Worm (Caenorhabditis elegans): ENCODE measurements around the gene dab-1.

dab-1 gene

ce11 chrII:8225347-8225746 lies 3.2 kb downstream of the dab-1 start:
- TF ChIP-seq jun-1 (tag; optimal IDR thresholded peaks at IDR 0.05) (no peak), hpl-2 (GFP tag; optimal IDR thresholded peaks at IDR 0.05) (no peak), lsy-2 (tag; optimal IDR thresholded peaks at IDR 0.05) (peak in 1 of 2 experiments; percentile 24), elt-2 (tag; optimal IDR thresholded peaks at IDR 0.05) (no peak), ets-5 (GFP tag; IDR thresholded peaks at IDR 0.05) (no peak), nhr-85 (tag) (peak; percentile 72), pqm-1 (tag; optimal IDR thresholded peaks at IDR 0.05) (no peak), ztf-11 (tag; optimal IDR thresholded peaks at IDR 0.05) (no peak), nhr-237 (tag; optimal IDR thresholded peaks at IDR 0.05) (no peak), C34B4.2 (tag; optimal IDR thresholded peaks at IDR 0.05) (no peak), snu-23 (GFP tag; optimal IDR thresholded peaks at IDR 0.05) (no peak), dpl-1 (GFP tag; optimal IDR thresholded peaks at IDR 0.05) (no peak), zip-4 (GFP tag; optimal IDR thresholded peaks at IDR 0.05) (no peak), nhr-20 (tag; optimal IDR thresholded peaks at IDR 0.05) (peak; percentile 29), unc-86 (tag; optimal IDR thresholded peaks at IDR 0.05) (no peak)

ce11 chrII:8225914-8226313 lies 3.7 kb downstream of the dab-1 start:
- TF ChIP-seq nhr-20 (tag; optimal IDR thresholded peaks at IDR 0.05), result peak; percentile 16
- TF ChIP-seq lin-35 (GFP tag; optimal IDR thresholded peaks at IDR 0.05), result peak in 1 of 2 experiments; percentile 24
- TF ChIP-seq lin-39 (tag; optimal IDR thresholded peaks at IDR 0.05), result no peak
- peak; percentile 76 for TF ChIP-seq nhr-85 (tag)
- TF ChIP-seq nhr-71 (tag; optimal IDR thresholded peaks at IDR 0.05), result no peak
- peak; percentile 24 for TF ChIP-seq lin-14 (GFP tag; optimal IDR thresholded peaks at IDR 0.05)
- TF ChIP-seq snu-23 (GFP tag; optimal IDR thresholded peaks at IDR 0.05), result peak; percentile 6
- TF ChIP-seq blmp-1 (tag; optimal IDR thresholded peaks at IDR 0.05), result peak; percentile 89
- TF ChIP-seq grh-1 (GFP tag; IDR thresholded peaks at IDR 0.05), result 0 out of 2 replicates have a peak, but pooled peaks have one; percentile 16
- TF ChIP-seq ceh-8 (GFP tag; optimal IDR thresholded peaks at IDR 0.05), result no peak
- TF ChIP-seq C16A3.4 (tag; optimal IDR thresholded peaks at IDR 0.05), result no peak
- TF ChIP-seq lir-3 (tag; optimal IDR thresholded peaks at IDR 0.05; ENCODE audit: poor library complexity), result no peak
- no peak for TF ChIP-seq ceh-90 (tag; optimal IDR thresholded peaks at IDR 0.05)
- TF ChIP-seq elt-3 (tag; optimal IDR thresholded peaks at IDR 0.05), result no peak
- no peak for TF ChIP-seq ces-1 (GFP tag; optimal IDR thresholded peaks at IDR 0.05)

DNA sequence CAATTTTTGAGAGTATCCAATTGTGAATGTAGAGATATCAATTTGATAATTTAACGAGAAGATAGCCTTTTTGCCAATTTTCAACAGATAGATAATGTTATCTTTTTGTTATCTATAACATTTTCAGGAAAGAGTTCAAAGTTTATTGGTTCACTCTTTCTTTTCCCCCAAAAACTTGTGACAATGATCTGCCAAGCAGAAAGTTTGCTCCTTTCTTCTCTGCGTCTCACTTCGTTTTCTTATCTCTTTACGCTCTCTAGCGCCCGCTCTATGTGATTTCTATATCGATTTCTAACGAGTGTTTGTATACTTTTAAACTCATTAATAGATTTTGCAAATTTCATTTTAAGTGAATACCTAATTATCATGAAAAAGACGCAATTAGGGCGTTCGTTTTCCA lies 4.3 kb downstream of the dab-1 start:
- peak in 1 of 2 experiments; percentile 41 for TF ChIP-seq lsy-2 (tag; optimal IDR thresholded peaks at IDR 0.05)
- peak; percentile 10 for TF ChIP-seq pqm-1 (tag; optimal IDR thresholded peaks at IDR 0.05)
- TF ChIP-seq aha-1 (tag; optimal IDR thresholded peaks at IDR 0.05), result no peak
- peak in 1 of 2 experiments; percentile 16 for TF ChIP-seq lin-35 (GFP tag; optimal IDR thresholded peaks at IDR 0.05)
- peak; percentile 9 for TF ChIP-seq snu-23 (GFP tag; optimal IDR thresholded peaks at IDR 0.05)
- TF ChIP-seq efl-1 (optimal IDR thresholded peaks at IDR 0.05), result peak in 1 of 2 experiments; percentile 1
- no peak for TF ChIP-seq efl-1 (GFP tag; optimal IDR thresholded peaks at IDR 0.05 in 1 of 2)
- TF ChIP-seq nhr-20 (tag; optimal IDR thresholded peaks at IDR 0.05), result peak; percentile 47
- TF ChIP-seq mdl-1 (tag; optimal IDR thresholded peaks at IDR 0.05), result peak in 1 of 2 experiments; percentile 29
- TF ChIP-seq elt-3 (tag; optimal IDR thresholded peaks at IDR 0.05), result no peak
- TF ChIP-seq unc-130 (tag; optimal IDR thresholded peaks at IDR 0.05), result no peak
- TF ChIP-seq C04F5.9 (tag; optimal IDR thresholded peaks at IDR 0.05), result no peak
- TF ChIP-seq mep-1 (tag; optimal IDR thresholded peaks at IDR 0.05), result peak; percentile 40
- TF ChIP-seq nhr-90 (tag; optimal IDR thresholded peaks at IDR 0.05; ENCODE audit: poor library complexity), result peak; percentile 23
- TF ChIP-seq nhr-71 (tag; optimal IDR thresholded peaks at IDR 0.05), result peak; percentile 42
- TF ChIP-seq elt-2 (tag; optimal IDR thresholded peaks at IDR 0.05), result peak; percentile 93
- no peak for TF ChIP-seq nhr-77 (tag; optimal IDR thresholded peaks at IDR 0.05)
- TF ChIP-seq blmp-1 (tag; optimal IDR thresholded peaks at IDR 0.05), result peak; percentile 23

DNA sequence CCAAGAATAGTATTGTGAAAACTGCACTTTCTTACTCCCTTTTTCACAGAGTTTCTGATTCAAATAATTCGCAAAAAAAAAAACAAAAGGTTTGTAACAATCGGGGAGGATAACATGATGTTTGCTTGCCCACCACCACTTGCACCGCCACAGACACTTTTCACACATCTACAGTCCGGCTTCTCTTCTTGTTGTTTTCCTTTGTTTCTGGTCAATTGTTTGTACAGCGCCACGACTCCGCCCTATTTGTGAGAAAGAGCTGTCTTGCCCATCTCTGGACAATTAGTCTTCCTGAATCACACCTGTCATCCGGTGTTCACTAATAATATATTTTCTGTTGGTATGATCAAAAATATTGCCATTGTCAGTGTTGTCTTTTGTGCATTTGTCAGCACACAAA lies 8.8 kb downstream of the dab-1 start, which contains the start of gene M110.9:
TSS of gene M110.9 (plus strand) at position 301 of the 400 bp plus-strand sequence.
- TF ChIP-seq lin-35 (GFP tag; optimal IDR thresholded peaks at IDR 0.05) (no peak), efl-3 (GFP tag; optimal IDR thresholded peaks at IDR 0.05) (no peak), unc-30 (tag; optimal IDR thresholded peaks at IDR 0.05) (no peak), ets-5 (GFP tag; IDR thresholded peaks at IDR 0.05) (no peak), hlh-17 (GFP tag; optimal IDR thresholded peaks at IDR 0.05; ENCODE audit: borderline replicate concordance) (no peak), grh-1 (GFP tag; IDR thresholded peaks at IDR 0.05) (no peak), sptf-1 (tag; optimal IDR thresholded peaks at IDR 0.05) (no peak), snpc-4 (tag; optimal IDR thresholded peaks at IDR 0.05) (no peak), fos-1 (tag; optimal IDR thresholded peaks at IDR 0.05) (no peak), nhr-84 (tag; optimal IDR thresholded peaks at IDR 0.05) (no peak), nhr-19 (GFP tag; conservative IDR thresholded peaks at IDR 0.05) (no peak)
